Fruit fly (Drosophila melanogaster) ovary, adult (tissue): ENCODE results near the gene dmt.
A peak's percentile ranks its signal among the peaks of the same experiment; 100 is the strongest.
"Not testable (repeated sequence)": the region's sequence is repeated elsewhere in the genome, so short reads cannot be mapped to it uniquely, and the experiment has no call there.

Source experiments
- CG17801 ChIP-seq: fragments of 200-800 bp; optimal IDR thresholded peaks from 2 replicates; lab custom pipeline; 2019; ENCODE audit warnings: missing biosample characterization, mild to moderate bottlenecking, missing genetic modification characterization, moderate library complexity; ENCODE audit not compliant: partially characterized antibody

dmt gene

dm6 chr3R:9710886-9711285 is at the start of gene dmt, which contains the start of gene trbd:
TSS of gene dmt (plus strand) at chr3R:9711142.
TSS of gene trbd (minus strand) at chr3R:9711037.
- no peak for TF ChIP-seq CG17801

- no peak for TF ChIP-seq CG17801
Observed at dm6 chr3R:9665405-9665804, 45.5 kb upstream of the dmt start.

DNA sequence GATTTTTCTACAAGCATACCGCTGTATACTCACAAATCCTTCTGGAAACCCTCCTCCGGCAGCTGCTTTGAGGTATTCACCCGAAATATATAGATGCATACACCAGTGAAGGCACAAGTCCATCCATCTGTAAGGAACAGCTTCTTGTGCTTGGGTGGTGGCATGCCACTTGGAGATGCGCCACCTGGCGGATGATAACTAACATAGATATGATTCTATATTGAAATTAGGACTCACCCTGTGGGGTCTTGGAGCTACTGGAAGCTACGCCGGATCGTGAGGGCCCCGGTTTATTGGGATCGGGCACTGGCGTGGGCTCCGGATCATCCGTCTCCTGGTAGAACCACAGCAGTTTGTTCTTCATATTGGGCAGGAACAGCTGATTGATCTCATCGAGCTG is 37.7 kb upstream of the dmt start:
- no peak for TF ChIP-seq CG17801

DNA sequence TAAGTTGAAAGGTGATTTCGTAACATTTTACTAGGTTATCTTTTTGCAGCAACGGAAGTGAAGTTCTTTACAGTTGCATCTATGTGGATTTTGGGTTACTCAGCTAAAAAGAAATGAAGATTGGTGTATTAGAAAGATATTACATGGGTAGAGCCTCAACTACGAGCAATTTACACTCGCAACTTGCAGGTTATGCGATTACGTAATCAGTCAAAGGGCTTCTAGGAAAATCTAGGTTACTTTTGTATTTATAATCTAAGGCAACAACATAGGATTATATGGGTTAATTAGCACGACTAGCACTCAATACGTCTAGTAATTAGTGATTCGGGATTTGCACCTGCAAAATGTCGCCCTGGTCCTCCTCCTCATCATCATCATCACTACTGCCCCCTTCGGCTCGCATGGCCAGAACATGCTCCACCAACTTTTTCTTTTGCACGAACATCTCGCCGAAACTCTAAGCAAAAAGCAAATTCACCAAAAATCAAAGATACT is 36.7 kb upstream of the dmt start, which contains the start of gene Dhc1:
TSS of gene Dhc1 (minus strand) at position 448 of the 498 bp plus-strand sequence.
- TF ChIP-seq CG17801, result no peak

DNA sequence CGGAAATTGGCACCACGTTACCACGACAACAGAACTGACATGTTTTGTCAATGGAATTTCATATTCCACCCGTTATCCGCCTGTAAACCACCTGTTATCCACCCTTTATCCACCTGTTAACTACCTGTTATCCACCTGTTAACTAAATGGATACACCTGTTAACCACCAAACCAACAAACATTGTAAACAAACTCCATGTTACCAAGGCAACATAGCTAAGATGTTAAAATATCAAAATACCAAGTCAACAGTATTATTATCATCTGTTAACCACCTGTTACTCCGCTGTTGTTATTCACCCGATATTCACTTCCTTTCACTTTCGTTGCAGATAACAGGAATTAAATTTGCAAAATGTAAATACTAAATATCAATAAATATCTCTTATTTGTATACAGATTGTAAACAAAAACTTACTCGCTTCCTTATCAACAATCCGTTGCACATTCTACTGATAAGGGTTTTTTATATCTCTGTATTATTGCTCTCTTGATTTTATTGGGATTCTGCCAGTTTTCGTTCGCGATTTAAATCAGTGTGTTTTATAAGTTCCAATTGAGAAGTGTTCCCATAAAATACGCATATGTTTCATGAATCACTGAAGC is 35.9 kb upstream of the dmt start, which contains the start of gene Nepl12:
TSS of gene Nepl12 (plus strand) at position 556 of the 606 bp plus-strand sequence.
- no peak for TF ChIP-seq CG17801

DNA sequence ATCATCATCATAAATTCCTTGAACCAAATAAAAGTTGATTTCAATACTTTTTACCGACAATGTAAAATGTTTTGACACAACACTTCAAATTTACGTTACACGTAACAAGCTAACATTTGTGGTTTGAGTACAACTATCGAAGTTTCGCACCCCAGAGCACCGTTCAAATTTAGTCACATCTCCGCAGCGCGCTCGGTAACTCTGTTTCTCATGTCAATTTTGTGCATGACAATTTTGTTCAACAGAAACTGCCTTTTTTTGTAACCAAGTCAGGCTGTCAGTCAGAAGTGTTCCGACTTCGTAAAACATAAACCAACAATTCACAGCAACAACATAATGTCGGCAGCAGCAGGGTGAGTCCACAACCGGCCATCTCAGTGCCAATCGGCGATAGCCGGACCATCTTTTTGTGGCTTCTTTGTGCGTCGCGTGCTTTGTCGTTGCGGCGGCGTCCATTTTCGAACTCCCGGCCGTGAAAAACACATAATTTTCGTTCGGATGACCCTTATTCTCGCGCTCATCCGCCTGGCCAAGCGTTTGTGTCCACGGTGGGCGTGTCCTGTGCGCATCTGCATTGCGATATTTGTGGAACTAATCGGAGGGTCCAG is 33.1 kb upstream of the dmt start, which contains the start of gene p23:
TSS of gene p23 (plus strand) at position 194 of the 608 bp plus-strand sequence.
- TF ChIP-seq CG17801, result no peak

DNA sequence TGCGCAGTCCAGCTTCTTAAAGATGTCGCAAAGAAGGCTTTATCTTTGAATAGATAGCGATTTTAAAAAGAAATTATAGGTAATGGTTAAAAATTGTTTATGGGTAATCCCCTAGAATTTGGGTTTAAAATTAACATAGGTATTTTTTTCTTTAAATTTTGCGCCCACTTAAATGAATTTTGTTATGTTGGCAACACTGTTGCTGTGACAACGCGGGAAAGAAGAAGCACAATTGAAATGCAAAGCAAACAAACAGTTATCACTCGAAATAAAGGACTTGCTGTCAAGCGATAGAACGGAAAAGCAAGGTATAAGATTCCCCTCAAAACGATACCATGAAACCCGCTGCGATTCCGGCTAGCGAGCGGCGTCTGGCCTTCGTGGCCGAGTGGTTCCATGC is 31.2 kb upstream of the dmt start, which contains the start of gene nmdyn-D7:
TSS of gene nmdyn-D7 (plus strand) at position 194 of the 400 bp plus-strand sequence.
- TF ChIP-seq CG17801, result no peak

dm6 chr3R:9683064-9683682 is 27.8 kb upstream of the dmt start:
- no peak for TF ChIP-seq CG17801

DNA sequence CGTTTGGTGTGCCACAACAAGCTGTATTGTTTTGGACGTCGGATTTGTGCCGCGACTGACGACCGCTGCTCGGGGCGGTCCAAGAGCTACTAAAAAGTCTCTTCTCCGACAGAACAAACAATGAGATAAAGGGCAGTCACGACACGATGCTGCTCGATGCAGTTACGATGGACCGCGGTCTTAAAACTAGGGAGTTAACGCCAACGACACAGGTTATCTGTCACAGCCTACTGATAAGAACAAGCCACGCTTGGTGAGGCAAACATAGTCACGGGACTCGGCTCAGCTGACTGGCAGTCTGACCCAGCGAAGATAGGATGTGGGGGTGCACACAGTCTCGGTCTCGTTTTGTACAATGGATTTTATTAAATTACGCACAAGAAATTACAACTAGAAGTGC is 26.8 kb upstream of the dmt start, which contains the start of gene CG9444:
TSS of gene CG9444 (minus strand) at position 140 of the 400 bp plus-strand sequence.
- no peak for TF ChIP-seq CG17801

dm6 chr3R:9685376-9685775 is 25.6 kb upstream of the dmt start, which contains the start of the genes eca and CG18542:
TSS of gene eca (minus strand) at chr3R:9685476.
TSS of gene CG18542 (plus strand) at chr3R:9685760.
- TF ChIP-seq CG17801, result not testable (repeated sequence)

- TF ChIP-seq CG17801, result not testable (repeated sequence)
Observed at dm6 chr3R:9692675-9693129, 18.2 kb upstream of the dmt start, which contains the start of the genes Unc-115b, p24-2 and CG32939. TSS of gene Unc-115b (minus strand) at chr3R:9692775. TSS of gene p24-2 (minus strand) at chr3R:9692794. TSS of gene CG32939 (plus strand) at chr3R:9693079.

- no peak for TF ChIP-seq CG17801
Observed at dm6 chr3R:9694999-9695398, 15.9 kb upstream of the dmt start.

dm6 chr3R:9700513-9700912 is 10.4 kb upstream of the dmt start:
- TF ChIP-seq CG17801, result no peak

dm6 chr3R:9701148-9701703 is 9.7 kb upstream of the dmt start:
- TF ChIP-seq CG17801, result no peak

DNA sequence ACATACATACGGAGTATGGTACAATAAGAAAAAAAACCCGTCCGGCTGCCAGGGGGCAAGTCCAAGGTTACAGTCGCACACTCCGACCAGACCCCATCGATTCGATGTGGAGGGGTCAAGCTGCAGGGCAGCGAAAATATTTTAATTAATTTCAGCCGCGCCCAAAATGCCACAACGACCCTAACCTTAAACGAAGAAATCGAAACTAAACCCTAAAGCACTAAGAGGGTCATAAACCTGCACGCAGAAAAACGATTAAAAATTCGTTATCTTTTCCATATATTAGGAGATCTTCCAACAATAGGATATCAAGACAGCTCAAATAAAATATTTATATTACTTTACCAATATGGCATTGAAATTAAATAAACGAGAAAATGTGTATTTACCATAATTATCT is 9.0 kb upstream of the dmt start:
- TF ChIP-seq CG17801, result no peak

DNA sequence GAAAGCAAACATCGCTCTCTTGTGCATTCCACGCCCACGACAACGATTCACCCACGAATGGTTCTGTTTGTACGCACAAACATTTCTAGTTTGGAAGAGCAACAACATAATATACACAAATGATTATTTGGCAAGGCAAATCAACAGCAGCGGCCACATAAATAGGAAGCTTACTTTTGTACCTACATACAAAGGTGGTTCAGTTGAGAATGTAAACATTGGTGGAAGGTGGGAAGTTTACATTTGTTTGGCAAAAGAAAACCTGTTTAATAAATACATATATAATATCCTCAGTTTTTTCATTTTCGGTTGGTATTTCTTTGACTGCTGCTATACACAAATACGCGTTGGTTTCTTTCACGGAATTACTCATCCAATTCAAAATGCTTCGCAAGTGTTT is 8.4 kb upstream of the dmt start:
- TF ChIP-seq CG17801, result peak; percentile 72

dm6 chr3R:9703273-9703672 is 7.7 kb upstream of the dmt start:
- TF ChIP-seq CG17801, result no peak
